Worm (Caenorhabditis elegans) whole organism, early embryonic: Measurements from ENCODE around the gene F52D10.2.

ENCODE experiments used
- B0310.2 ChIP-seq: sonication (generic microtip); optimal IDR thresholded peaks from 2 replicates; lab custom pipeline; 2016; ENCODE audit warnings: mild to moderate bottlenecking, missing genetic modification characterization, missing compliant biosample characterization
- F13C5.2 ChIP-seq: sonication (generic microtip); optimal IDR thresholded peaks from 2 replicates; lab custom pipeline; 2017; ENCODE audit warnings: mild to moderate bottlenecking, missing genetic modification characterization, inconsistent platforms, missing compliant biosample characterization
- aly-1 ChIP-seq: sonication (generic microtip); optimal IDR thresholded peaks from 2 replicates; lab custom pipeline; 2016; ENCODE audit warnings: missing genetic modification characterization, missing compliant biosample characterization
- ama-1 ChIP-seq: fragments of 150-350 bp; optimal IDR thresholded peaks from 2 replicates; lab custom pipeline; 2014
- ceh-13 ChIP-seq: fragments of 200-800 bp; sonication (Bioruptor generic); optimal IDR thresholded peaks from 2 replicates; lab custom pipeline; 2018; ENCODE audit warnings: mild to moderate bottlenecking, missing genetic modification characterization, missing compliant biosample characterization
- ceh-36 ChIP-seq: sonication (generic microtip); optimal IDR thresholded peaks from 2 replicates; lab custom pipeline; 2016; ENCODE audit warnings: missing genetic modification characterization, inconsistent platforms, missing compliant biosample characterization
- ets-7 ChIP-seq: sonication (generic microtip); optimal IDR thresholded peaks from 2 replicates; lab custom pipeline; 2016; ENCODE audit warnings: missing genotype, missing genetic modification characterization, missing compliant biosample characterization
- flt-1 ChIP-seq: fragments of 200-800 bp; sonication (Bioruptor generic); IDR thresholded peaks from 2 replicates; pipeline ENCODE4 v1.3.6; 2022; ENCODE audit warnings: missing genetic modification characterization, missing compliant biosample characterization
- hmbx-1 ChIP-seq: sonication (generic microtip); optimal IDR thresholded peaks from 2 replicates; lab custom pipeline; 2016; ENCODE audit warnings: mild to moderate bottlenecking, missing genetic modification characterization, missing compliant biosample characterization
- hmg-4 ChIP-seq: fragments of 200-800 bp; sonication (Bioruptor generic); optimal IDR thresholded peaks from 2 replicates; lab custom pipeline; 2018; ENCODE audit warnings: mild to moderate bottlenecking, missing genetic modification characterization, missing compliant biosample characterization
- hnd-1 ChIP-seq: sonication (generic microtip); optimal IDR thresholded peaks from 2 replicates; lab custom pipeline; 2016; ENCODE audit warnings: missing genetic modification characterization, missing compliant biosample characterization
- pes-1 ChIP-seq: fragments of 200-800 bp; sonication (Bioruptor generic); IDR thresholded peaks from 2 replicates; pipeline ENCODE4 v1.3.6; 2022; ENCODE audit warnings: missing genetic modification reagents, missing genetic modification characterization, missing compliant biosample characterization
- scrt-1 ChIP-seq: fragments of 200-800 bp; sonication (Bioruptor generic); IDR thresholded peaks from 2 replicates; pipeline ENCODE4 v1.3.6; 2022; ENCODE audit warnings: missing genetic modification characterization, missing compliant biosample characterization
- sea-1 ChIP-seq: fragments of 200-800 bp; sonication (Bioruptor generic); conservative IDR thresholded peaks from 2 replicates; pipeline ENCODE4 v1.3.6; 2022; ENCODE audit warnings: missing genetic modification characterization, missing compliant biosample characterization
- tbx-11 ChIP-seq: fragments of 200-800 bp; sonication (Bioruptor generic); IDR thresholded peaks from 2 replicates; pipeline ENCODE4 v1.3.6; 2022; ENCODE audit warnings: missing genetic modification characterization, missing compliant biosample characterization
- tbx-37 ChIP-seq: fragments of 200-800 bp; sonication (Bioruptor generic); conservative IDR thresholded peaks from 2 replicates; pipeline ENCODE4 v1.3.6; 2022; ENCODE audit warnings: missing genetic modification reagents, missing genetic modification characterization, missing compliant biosample characterization
- tra-4 ChIP-seq: sonication (generic microtip); optimal IDR thresholded peaks from 2 replicates; lab custom pipeline; 2017; ENCODE audit warnings: missing genetic modification characterization, missing compliant biosample characterization

The F52D10.2 gene

DNA sequence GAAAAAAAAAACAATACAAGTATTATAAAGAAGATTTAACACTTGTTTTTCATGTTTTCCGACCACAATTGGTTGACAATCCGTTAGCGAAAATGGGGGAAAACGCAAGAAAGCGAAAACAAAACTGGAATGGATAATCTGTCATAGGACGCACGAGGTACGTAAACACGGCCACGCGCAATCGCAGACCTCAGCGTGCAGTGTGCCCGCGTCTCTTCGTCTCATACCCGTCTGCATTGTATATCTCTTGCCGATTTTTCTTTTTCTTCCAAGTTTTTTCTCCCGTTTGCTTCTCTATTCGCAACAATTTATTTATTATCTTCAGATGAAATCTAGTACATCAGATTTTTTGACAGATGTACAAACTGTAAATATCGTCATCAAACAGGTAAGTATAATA is 27.9 kb downstream of the F52D10.2 start, which contains the start of gene trpp-9:
Gene trpp-9, plus strand, starts transcription at position 261 of the 400 bp plus-strand sequence.
- TF ChIP-seq F13C5.2 (peak; percentile 78), sea-1 (no peak), scrt-1 (GFP tag; lab: Robert Waterston, UW) (no peak), hmg-4 (GFP tag; lab: Kevin White, UChicago) (peak; percentile 58), B0310.2 (tag; lab: Kevin White, UChicago) (no peak), tra-4 (tag; lab: Kevin White, UChicago) (no peak), ets-7 (tag; lab: Kevin White, UChicago) (no peak), ceh-13 (no peak)

- TF ChIP-seq flt-1 (GFP tag; lab: Robert Waterston, UW) (no peak), B0310.2 (tag; lab: Kevin White, UChicago) (no peak), sea-1 (no peak), F13C5.2 (no peak), pes-1 (GFP tag; lab: Robert Waterston, UW) (no peak), ceh-13 (no peak), tbx-37 (GFP tag; lab: Robert Waterston, UW) (no peak), ets-7 (tag; lab: Kevin White, UChicago) (no peak), tbx-11 (GFP tag; lab: Robert Waterston, UW) (no peak), hnd-1 (tag; lab: Kevin White, UChicago) (no peak), hmg-4 (GFP tag; lab: Kevin White, UChicago) (no peak), aly-1 (tag; lab: Kevin White, UChicago) (no peak), ceh-36 (tag; lab: Kevin White, UChicago) (no peak), tra-4 (tag; lab: Kevin White, UChicago) (no peak), scrt-1 (GFP tag; lab: Robert Waterston, UW) (no peak), ama-1 (no peak), hmbx-1 (tag; lab: Kevin White, UChicago) (no peak)
Observed at ce11 chrX:11560615-11561014, 30.9 kb downstream of the F52D10.2 start, which contains the start of gene lev-8. lev-8 (plus strand) TSS chrX:11560915.

- TF ChIP-seq tbx-11 (GFP tag; lab: Robert Waterston, UW) (no peak), F13C5.2 (no peak), ceh-36 (tag; lab: Kevin White, UChicago) (no peak), B0310.2 (tag; lab: Kevin White, UChicago) (no peak), ama-1 (no peak), aly-1 (tag; lab: Kevin White, UChicago) (no peak), hmg-4 (GFP tag; lab: Kevin White, UChicago) (no peak), scrt-1 (GFP tag; lab: Robert Waterston, UW) (no peak), pes-1 (GFP tag; lab: Robert Waterston, UW) (no peak), hmbx-1 (tag; lab: Kevin White, UChicago) (no peak), ets-7 (tag; lab: Kevin White, UChicago) (no peak), ceh-13 (no peak), sea-1 (no peak), tbx-37 (GFP tag; lab: Robert Waterston, UW) (no peak), flt-1 (GFP tag; lab: Robert Waterston, UW) (no peak), tra-4 (tag; lab: Kevin White, UChicago) (no peak), hnd-1 (tag; lab: Kevin White, UChicago) (no peak)
Observed at ce11 chrX:11560076-11560475, 31.4 kb downstream of the F52D10.2 start.

DNA sequence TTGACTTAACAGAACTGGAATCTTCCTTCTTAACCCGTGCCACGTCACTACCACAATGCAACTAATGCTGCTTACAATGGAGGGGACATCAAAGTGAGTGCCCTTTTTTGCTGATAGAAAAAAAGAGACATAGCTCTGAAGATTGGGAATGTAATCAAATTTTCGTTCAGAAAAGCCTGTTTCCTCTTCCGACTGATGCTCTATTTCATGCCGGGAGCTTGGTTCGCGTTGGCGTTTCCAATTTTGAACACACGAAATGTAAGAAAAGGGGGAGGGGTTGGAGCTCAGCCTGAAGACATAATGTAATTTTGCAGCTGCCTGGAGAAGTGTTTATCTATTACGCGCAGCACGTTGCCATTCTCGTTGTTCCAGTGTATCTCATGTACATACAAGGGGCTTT is 33.4 kb downstream of the F52D10.2 start:
- TF ChIP-seq tbx-11 (GFP tag; lab: Robert Waterston, UW) (no peak), sea-1 (no peak), aly-1 (tag; lab: Kevin White, UChicago) (no peak), ets-7 (tag; lab: Kevin White, UChicago) (no peak), hmg-4 (GFP tag; lab: Kevin White, UChicago) (no peak), scrt-1 (GFP tag; lab: Robert Waterston, UW) (no peak), ceh-13 (no peak), F13C5.2 (no peak), hmbx-1 (tag; lab: Kevin White, UChicago) (no peak)

DNA sequence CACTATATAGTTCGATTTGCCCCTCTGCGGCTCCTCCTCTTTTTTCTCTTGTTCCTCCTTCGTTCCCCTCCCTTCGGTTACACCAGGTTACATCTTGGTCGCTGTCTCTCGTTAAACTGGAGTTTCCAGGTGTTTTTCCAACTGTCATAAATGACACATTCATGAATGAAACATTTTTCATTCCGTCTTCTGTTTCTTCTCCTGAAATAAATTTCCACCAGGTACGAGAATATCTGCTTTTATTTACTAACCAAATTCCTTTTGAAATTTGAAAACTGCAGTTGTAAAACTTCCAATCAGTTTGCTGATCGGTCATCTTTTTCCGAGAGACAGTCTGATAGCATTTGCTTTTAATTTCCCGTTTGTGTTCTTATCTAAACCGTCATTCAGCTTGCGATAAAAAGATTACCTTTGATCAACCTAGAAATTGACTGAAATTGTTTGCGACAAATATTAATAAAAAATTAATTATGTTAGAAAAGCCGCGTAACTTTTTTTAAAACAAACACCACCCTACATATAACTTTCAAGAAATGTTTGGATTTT is 35.3 kb downstream of the F52D10.2 start, which contains the start of gene C35C5.10:
Gene C35C5.10, plus strand, starts transcription at position 51 of the 546 bp plus-strand sequence.
- TF ChIP-seq sea-1 (no peak), hmbx-1 (tag; lab: Kevin White, UChicago) (no peak), ama-1 (no peak), ceh-13 (no peak), B0310.2 (tag; lab: Kevin White, UChicago) (no peak), ceh-36 (tag; lab: Kevin White, UChicago) (no peak), tra-4 (tag; lab: Kevin White, UChicago) (no peak), flt-1 (GFP tag; lab: Robert Waterston, UW) (no peak), hnd-1 (tag; lab: Kevin White, UChicago) (no peak), tbx-37 (GFP tag; lab: Robert Waterston, UW) (no peak), scrt-1 (GFP tag; lab: Robert Waterston, UW) (no peak), ets-7 (tag; lab: Kevin White, UChicago) (no peak), tbx-11 (GFP tag; lab: Robert Waterston, UW) (no peak)

ce11 chrX:11555527-11556137 is 35.9 kb downstream of the F52D10.2 start:
- TF ChIP-seq B0310.2 (tag; lab: Kevin White, UChicago): no peak
- no peak for TF ChIP-seq ets-7 (tag; lab: Kevin White, UChicago)
- no peak for TF ChIP-seq hmg-4 (GFP tag; lab: Kevin White, UChicago)
- TF ChIP-seq ceh-36 (tag; lab: Kevin White, UChicago): no peak
- TF ChIP-seq tra-4 (tag; lab: Kevin White, UChicago): no peak
- no peak for TF ChIP-seq aly-1 (tag; lab: Kevin White, UChicago)
- no peak for TF ChIP-seq F13C5.2
- no peak for TF ChIP-seq scrt-1 (GFP tag; lab: Robert Waterston, UW)
- TF ChIP-seq hnd-1 (tag; lab: Kevin White, UChicago): no peak
- no peak for TF ChIP-seq ceh-13
- no peak for TF ChIP-seq ama-1

DNA sequence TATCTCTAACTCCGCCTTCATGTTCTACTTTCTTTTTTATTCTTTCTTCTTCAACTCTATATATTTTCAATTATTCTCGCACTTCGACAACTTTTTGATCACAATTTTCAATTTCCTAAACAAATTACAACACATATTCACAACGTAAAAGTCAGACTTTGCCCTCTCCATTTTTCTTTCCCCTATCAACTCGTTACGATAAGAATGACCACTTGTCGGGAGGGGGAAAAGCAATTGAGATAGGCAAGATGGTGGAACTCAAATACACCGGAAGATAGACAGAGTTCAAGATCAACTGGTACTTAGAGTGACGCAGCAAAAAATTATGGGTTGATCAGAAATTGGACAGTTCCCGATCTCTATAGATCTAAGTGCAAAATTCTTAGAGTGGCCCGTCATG is 36.5 kb downstream of the F52D10.2 start:
- TF ChIP-seq hnd-1 (tag; lab: Kevin White, UChicago): no peak
- TF ChIP-seq aly-1 (tag; lab: Kevin White, UChicago): no peak
- no peak for TF ChIP-seq B0310.2 (tag; lab: Kevin White, UChicago)
- no peak for TF ChIP-seq hmg-4 (GFP tag; lab: Kevin White, UChicago)
- no peak for TF ChIP-seq sea-1
- TF ChIP-seq tbx-11 (GFP tag; lab: Robert Waterston, UW): no peak
- no peak for TF ChIP-seq hmbx-1 (tag; lab: Kevin White, UChicago)
- TF ChIP-seq tra-4 (tag; lab: Kevin White, UChicago): no peak
- TF ChIP-seq ceh-36 (tag; lab: Kevin White, UChicago): no peak
- no peak for TF ChIP-seq ama-1
